Worm (Caenorhabditis elegans): ENCODE results near the gene tph-1.

tph-1 gene

DNA sequence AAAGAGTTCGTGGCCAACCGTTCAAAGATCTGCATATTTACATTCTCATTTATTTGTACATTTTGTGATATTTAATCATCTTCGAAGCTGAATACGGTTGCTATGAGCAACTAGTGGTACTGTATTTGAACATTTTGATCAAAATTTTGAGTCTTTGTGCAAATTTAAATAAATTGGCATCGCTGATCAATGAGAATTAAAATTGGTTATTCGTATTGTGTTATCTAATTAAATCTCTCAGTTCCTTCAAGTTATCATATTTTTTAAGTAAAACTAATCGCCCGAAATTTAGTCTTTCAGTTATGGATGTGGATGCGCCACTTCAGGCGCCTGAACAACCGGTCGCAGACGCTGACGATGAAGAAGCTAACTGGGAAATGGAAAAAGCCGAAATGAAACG is 50.2 kb downstream of the tph-1 start, which contains the start of gene npp-21:
npp-21 (plus strand) TSS at position 301 of the 400 bp plus-strand sequence.
- TF ChIP-seq B0035.1 (tag; optimal IDR thresholded peaks at IDR 0.05) (no peak), F22D6.2 (tag; optimal IDR thresholded peaks at IDR 0.05) (no peak), F39B2.1 (GFP tag; IDR thresholded peaks at IDR 0.05) (no peak), ztf-6 (GFP tag; IDR thresholded peaks at IDR 0.05) (no peak), nfyb-1 (GFP tag; IDR thresholded peaks at IDR 0.05) (no peak), ztf-18 (tag; optimal IDR thresholded peaks at IDR 0.05) (no peak), chd-7 (tag; optimal IDR thresholded peaks at IDR 0.05) (no peak), snpc-1.1 (tag; optimal IDR thresholded peaks at IDR 0.05; ENCODE audit: insufficient read depth) (no peak), ztf-3 (GFP tag; optimal IDR thresholded peaks at IDR 0.05) (no peak), hsf-1 (GFP tag; IDR thresholded peaks at IDR 0.05) (no peak), zim-3 (tag; optimal IDR thresholded peaks at IDR 0.05) (no peak)

Data from whole organism, young adult.